Fruit fly (Drosophila melanogaster) whole organism: ENCODE results near the gene NitFhit.

Experiments used
- pan ChIP-seq: fragments of >200 bp; optimal IDR thresholded peaks from 2 replicates; lab custom pipeline; 2017
- psq ChIP-seq: fragments of >200 bp; optimal IDR thresholded peaks from 2 replicates; lab custom pipeline; 2017

dm6 chr3L:161833-162587 lies 41.5 kb upstream of the NitFhit start:
- TF ChIP-seq pan: no peak
- TF ChIP-seq psq (lab: Kevin White, UChicago): no peak
